Fruit fly (Drosophila melanogaster): ENCODE data around the gene Cyp4d14.

The Cyp4d14 gene

dm6 chrX:2134226-2134880 is 40.8 kb downstream of the Cyp4d14 start (continued):
- TF ChIP-seq Vsx2 (GFP tag; optimal IDR thresholded peaks at IDR 0.05; ENCODE audit: partially characterized antibody), result no peak

DNA sequence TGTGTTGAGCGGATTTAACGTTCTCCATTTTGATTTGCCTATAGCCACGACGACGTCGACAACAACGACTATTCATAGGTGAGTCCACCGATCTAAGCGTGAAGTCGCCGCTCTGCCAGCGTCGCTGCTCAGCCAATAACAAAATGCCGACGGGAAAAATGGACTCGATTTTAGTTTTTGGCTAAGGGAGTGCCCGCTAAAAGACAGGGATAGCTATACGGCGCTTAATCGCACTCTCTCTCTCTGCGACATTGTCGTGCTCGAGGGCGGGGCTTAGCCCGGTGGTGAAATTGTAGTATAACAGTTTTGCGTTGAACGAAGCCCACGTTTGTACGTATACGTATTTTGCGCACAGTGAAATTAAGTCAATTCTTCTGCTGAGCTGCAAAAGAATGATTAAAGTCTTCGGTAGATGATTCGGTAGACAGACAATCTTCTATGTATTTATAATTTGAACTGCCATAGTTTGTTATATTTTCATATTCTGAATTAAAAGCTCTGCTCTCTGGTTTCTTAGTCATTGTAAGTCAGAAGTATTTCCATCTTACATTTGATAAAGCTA is 49.5 kb downstream of the Cyp4d14 start:
- TF ChIP-seq Abd-B (GFP tag; optimal IDR thresholded peaks at IDR 0.05) (no peak), ey (GFP tag; optimal IDR thresholded peaks at IDR 0.05) (no peak), Rel (GFP tag; optimal IDR thresholded peaks at IDR 0.05) (no peak), Rel (tag; optimal IDR thresholded peaks at IDR 0.05) (peak; percentile 10), foxo (GFP tag; optimal IDR thresholded peaks at IDR 0.05) (peak in 1 of 2 experiments; percentile 4), Jra (GFP tag; optimal IDR thresholded peaks at IDR 0.05) (no peak), Hr83 (GFP tag; optimal IDR thresholded peaks at IDR 0.05; ENCODE audit: poor library complexity, severe bottlenecking) (no peak)

DNA sequence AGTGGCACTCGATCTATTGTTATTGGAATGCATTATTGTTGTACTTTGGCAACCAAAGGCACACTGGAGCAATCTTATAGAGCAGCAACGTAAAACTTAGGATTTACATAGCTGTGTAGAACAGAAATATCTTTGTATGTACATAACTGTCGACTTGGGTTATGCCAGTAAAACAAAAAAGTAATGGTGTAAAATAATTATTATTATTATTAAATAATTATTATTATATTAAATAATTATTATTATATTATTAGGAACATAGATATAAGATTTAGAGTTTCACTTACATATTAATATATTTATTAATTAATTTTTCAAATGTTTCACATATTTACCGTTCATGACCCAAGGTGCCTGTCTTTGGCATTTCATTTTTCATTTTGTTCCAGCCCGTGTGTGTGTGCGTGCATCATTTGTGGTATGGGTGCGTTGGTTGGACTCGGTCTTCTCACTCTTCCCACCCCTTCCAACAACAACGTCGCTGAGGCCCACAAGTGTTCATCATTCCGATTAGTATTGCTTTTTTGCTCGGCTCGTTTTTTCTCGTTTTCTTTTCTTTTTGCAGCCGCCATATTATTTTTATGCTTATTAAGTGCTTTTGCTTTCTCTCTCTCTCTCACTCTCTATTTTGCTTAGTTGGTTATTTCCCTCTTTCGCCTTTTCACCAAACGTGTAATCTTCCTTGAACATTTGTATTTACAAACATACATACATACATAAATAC is 51.0 kb downstream of the Cyp4d14 start:
- peak; percentile 85 for TF ChIP-seq CG9705 (GFP tag; optimal IDR thresholded peaks at IDR 0.05)
- no peak for TF ChIP-seq Mio (GFP tag; optimal IDR thresholded peaks at IDR 0.05)
- TF ChIP-seq dmrt93B (GFP tag; optimal IDR thresholded peaks at IDR 0.05), result peak; percentile 93
- TF ChIP-seq woc (GFP tag; optimal IDR thresholded peaks at IDR 0.05), result no peak
- no peak for TF ChIP-seq tai (GFP tag; optimal IDR thresholded peaks at IDR 0.05)
- TF ChIP-seq rgr (GFP tag; optimal IDR thresholded peaks at IDR 0.05), result peak; percentile 84
- TF ChIP-seq OdsH (GFP tag; optimal IDR thresholded peaks at IDR 0.05), result peak; percentile 80
- peak; percentile 82 for TF ChIP-seq fru (GFP tag; optimal IDR thresholded peaks at IDR 0.05)
- TF ChIP-seq foxo (GFP tag; optimal IDR thresholded peaks at IDR 0.05), result peak; percentile 65 to 91
- TF ChIP-seq CG32264 (GFP tag; optimal IDR thresholded peaks at IDR 0.05), result peak; percentile 38
- TF ChIP-seq Rel (GFP tag; optimal IDR thresholded peaks at IDR 0.05), result peak; percentile 60
- TF ChIP-seq Rel (tag; optimal IDR thresholded peaks at IDR 0.05), result peak; percentile 64
- TF ChIP-seq Hr78 (GFP tag; optimal IDR thresholded peaks at IDR 0.05), result no peak
- peak; percentile 69 for TF ChIP-seq sage (GFP tag; optimal IDR thresholded peaks at IDR 0.05)
- peak; percentile 28 for TF ChIP-seq Hr83 (GFP tag; optimal IDR thresholded peaks at IDR 0.05; ENCODE audit: poor library complexity, severe bottlenecking)
- TF ChIP-seq Jra (GFP tag; optimal IDR thresholded peaks at IDR 0.05), result no peak
- no peak for TF ChIP-seq Myc (optimal IDR thresholded peaks at IDR 0.05)
- peak in 1 of 2 experiments; percentile 19 for TF ChIP-seq dl (GFP tag; optimal IDR thresholded peaks at IDR 0.05; ENCODE audit: insufficient read depth in 1 of 2, partially characterized antibody in 2 of 2)
- TF ChIP-seq N (GFP tag; optimal IDR thresholded peaks at IDR 0.05), result no peak
- peak; percentile 97 for TF ChIP-seq HLH106 (tag; optimal IDR thresholded peaks at IDR 0.05)
- peak; percentile 99 for TF ChIP-seq jim (GFP tag; optimal IDR thresholded peaks at IDR 0.05)
- TF ChIP-seq h (GFP tag; optimal IDR thresholded peaks at IDR 0.05), result peak; percentile 66
- TF ChIP-seq Sp1 (GFP tag; optimal IDR thresholded peaks at IDR 0.05), result peak; percentile 96
- peak; percentile 0 for TF ChIP-seq GATAd (GFP tag; optimal IDR thresholded peaks at IDR 0.05)
- TF ChIP-seq ey (GFP tag; optimal IDR thresholded peaks at IDR 0.05), result peak; percentile 79
- TF ChIP-seq Vsx2 (GFP tag; optimal IDR thresholded peaks at IDR 0.05; ENCODE audit: partially characterized antibody), result no peak
- peak; percentile 85 for TF ChIP-seq CrebA (GFP tag; optimal IDR thresholded peaks at IDR 0.05; ENCODE audit: borderline replicate concordance)
- TF ChIP-seq psq (GFP tag; optimal IDR thresholded peaks at IDR 0.05), result peak; percentile 97
- TF ChIP-seq br (GFP tag; optimal IDR thresholded peaks at IDR 0.05), result peak; percentile 10
- TF ChIP-seq Hnf4 (GFP tag; optimal IDR thresholded peaks at IDR 0.05), result no peak
- TF ChIP-seq Abd-B (GFP tag; optimal IDR thresholded peaks at IDR 0.05), result no peak
- TF ChIP-seq Dfd (GFP tag; optimal IDR thresholded peaks at IDR 0.05), result peak; percentile 60
- TF ChIP-seq sv (GFP tag; optimal IDR thresholded peaks at IDR 0.05), result peak; percentile 90
- peak; percentile 47 for TF ChIP-seq Dif (GFP tag; optimal IDR thresholded peaks at IDR 0.05; ENCODE audit: partially characterized antibody)
